Fruit fly (Drosophila melanogaster) whole organism, embryonic: Measurements from ENCODE around the gene CG6149.

ENCODE experiments used
- Atf3 ChIP-seq: fragments of 200-800 bp; sonication (Bioruptor generic); optimal IDR thresholded peaks from 3 replicates; lab custom pipeline; 2016; ENCODE audit warnings: missing biosample characterization, missing genetic modification characterization
- CG10209 ChIP-seq: fragments of 200-800 bp; sonication (Bioruptor generic); optimal IDR thresholded peaks from 3 replicates; lab custom pipeline; 2017; ENCODE audit warnings: missing biosample characterization, mild to moderate bottlenecking, missing genetic modification characterization, missing genetic modification reagents
- CG10267 ChIP-seq: fragments of 200-800 bp; sonication (Bioruptor generic); optimal IDR thresholded peaks from 2 replicates; lab custom pipeline; 2018; ENCODE audit warnings: missing biosample characterization, mild to moderate bottlenecking, missing genetic modification characterization, moderate library complexity
- CG10431 ChIP-seq: fragments of 200-800 bp; sonication (Bioruptor generic); optimal IDR thresholded peaks from 3 replicates; lab custom pipeline; 2018; ENCODE audit warnings: missing biosample characterization, mild to moderate bottlenecking, missing genetic modification characterization
- CG14667 ChIP-seq: fragments of 200-800 bp; sonication (Bioruptor generic); IDR thresholded peaks from 2 replicates; pipeline ENCODE4 v1.3.6; 2022; ENCODE audit warnings: missing biosample characterization, missing genetic modification characterization
- CG1529 ChIP-seq: fragments of 200-800 bp; sonication (Bioruptor generic); optimal IDR thresholded peaks from 3 replicates; lab custom pipeline; 2018; ENCODE audit warnings: missing biosample characterization, missing genetic modification characterization
- CG15514 ChIP-seq: fragments of 200-800 bp; sonication (Bioruptor generic); optimal IDR thresholded peaks from 3 replicates; lab custom pipeline; 2017; ENCODE audit warnings: missing biosample characterization, missing genetic modification characterization, mild to moderate bottlenecking, moderate library complexity, missing genetic modification reagents
- CG17802 ChIP-seq: fragments of 200-800 bp; sonication (Bioruptor generic); optimal IDR thresholded peaks from 2 replicates; lab custom pipeline; 2018; ENCODE audit warnings: missing biosample characterization, mild to moderate bottlenecking, missing genetic modification characterization, moderate library complexity
- CG18764 ChIP-seq: fragments of 200-800 bp; sonication (Bioruptor generic); optimal IDR thresholded peaks from 3 replicates; lab custom pipeline; 2016; ENCODE audit warnings: missing biosample characterization, missing genetic modification characterization
- CG2678 ChIP-seq: fragments of 200-800 bp; sonication (Bioruptor generic); optimal IDR thresholded peaks from 3 replicates; lab custom pipeline; 2019; ENCODE audit warnings: missing biosample characterization, mild to moderate bottlenecking, missing genetic modification characterization, moderate library complexity
- CG2875 ChIP-seq: fragments of 200-800 bp; sonication (Bioruptor generic); optimal IDR thresholded peaks from 2 replicates; lab custom pipeline; 2017; ENCODE audit warnings: missing biosample characterization, mild to moderate bottlenecking, missing genetic modification characterization, missing genetic modification reagents
- CG42726 ChIP-seq: fragments of 200-800 bp; sonication (Bioruptor generic); IDR thresholded peaks from 2 replicates; pipeline ENCODE4 v1.3.6; 2022; ENCODE audit warnings: missing biosample characterization, missing genetic modification characterization; ENCODE audit not compliant: partially characterized antibody
- CG4820 ChIP-seq: fragments of 200-800 bp; sonication (Bioruptor generic); optimal IDR thresholded peaks from 3 replicates; lab custom pipeline; 2016; ENCODE audit warnings: missing biosample characterization, missing genetic modification characterization
- CG9215 ChIP-seq: fragments of 200-800 bp; sonication (Bioruptor generic); IDR thresholded peaks from 2 replicates; pipeline ENCODE4 v1.3.6; 2022; ENCODE audit warnings: missing biosample characterization, missing genetic modification characterization
- CG9727 ChIP-seq: fragments of 200-800 bp; sonication (Bioruptor generic); optimal IDR thresholded peaks from 3 replicates; lab custom pipeline; 2017; ENCODE audit warnings: missing biosample characterization, mild to moderate bottlenecking, missing genetic modification characterization
- CHES-1-like ChIP-seq: fragments of 200-800 bp; sonication (Bioruptor generic); optimal IDR thresholded peaks from 2 replicates; lab custom pipeline; 2016; ENCODE audit warnings: missing biosample characterization, missing genetic modification characterization
- D19A ChIP-seq: fragments of 200-800 bp; optimal IDR thresholded peaks from 3 replicates; lab custom pipeline; 2019; ENCODE audit warnings: missing biosample characterization, mild to moderate bottlenecking, missing genetic modification characterization, moderate library complexity
- Dip2 ChIP-seq: fragments of 200-800 bp; sonication (Bioruptor generic); IDR thresholded peaks from 2 replicates; pipeline ENCODE4 v1.3.6; 2022; ENCODE audit warnings: missing biosample characterization, missing genetic modification characterization
- Drgx ChIP-seq: fragments of 200-800 bp; sonication (Bioruptor generic); IDR thresholded peaks from 2 replicates; pipeline ENCODE4 v1.3.6; 2022; ENCODE audit warnings: missing biosample characterization, missing genetic modification characterization
- Hmr ChIP-seq: fragments of 200-800 bp; sonication (Bioruptor generic); optimal IDR thresholded peaks from 3 replicates; lab custom pipeline; 2017; ENCODE audit warnings: mild to moderate bottlenecking, missing biosample characterization, missing genetic modification reagents, missing genetic modification characterization
- Hr51 ChIP-seq, 2 experiments: fragments of 200-800 bp; sonication (Bioruptor generic); optimal IDR thresholded peaks; 2 replicates in 1 of 2; 3 replicates in 1 of 2; lab custom pipeline; 2016 to 2018; ENCODE audit warnings: missing biosample characterization in 2 of 2, missing genetic modification characterization in 2 of 2, mild to moderate bottlenecking in 1 of 2, moderate library complexity in 1 of 2
- Jarid2 ChIP-seq: fragments of 200-800 bp; sonication (Bioruptor generic); optimal IDR thresholded peaks from 3 replicates; lab custom pipeline; 2017; ENCODE audit warnings: mild to moderate bottlenecking, missing biosample characterization, missing genetic modification reagents, missing genetic modification characterization
- NC2β ChIP-seq: fragments of 200-800 bp; sonication (Bioruptor generic); optimal IDR thresholded peaks from 2 replicates; lab custom pipeline; 2016; ENCODE audit warnings: missing biosample characterization, missing genetic modification characterization
- Nf-YA ChIP-seq: fragments of 200-800 bp; sonication (Bioruptor generic); IDR thresholded peaks from 2 replicates; pipeline ENCODE4 v1.3.6; 2022; ENCODE audit warnings: missing biosample characterization, missing genetic modification characterization
- Sox100B ChIP-seq: fragments of 200-800 bp; sonication (Bioruptor generic); optimal IDR thresholded peaks from 3 replicates; lab custom pipeline; 2018; ENCODE audit warnings: missing biosample characterization, mild to moderate bottlenecking, missing genetic modification characterization
- Trl ChIP-seq, 3 experiments: fragments of >200 bp in 2 of 3; fragments of 200-800 bp in 1 of 3; sonication (Bioruptor generic) in 1 of 3; optimal IDR thresholded peaks; 2 replicates in 1 of 3; 3 replicates in 2 of 3; lab custom pipeline; 2016 to 2017; ENCODE audit warnings: missing biosample characterization in 1 of 3, missing genetic modification characterization in 1 of 3
- amos ChIP-seq: fragments of 200-800 bp; sonication (Bioruptor generic); IDR thresholded peaks from 2 replicates; pipeline ENCODE4 v1.3.6; 2022; ENCODE audit warnings: missing biosample characterization, missing genetic modification characterization; ENCODE audit not compliant: partially characterized antibody
- cad ChIP-seq: fragments of >200 bp; optimal IDR thresholded peaks from 2 replicates; lab custom pipeline; 2017; ENCODE audit warnings: missing biosample characterization, missing genetic modification characterization
- dmrt11E ChIP-seq: fragments of 200-800 bp; sonication (Bioruptor generic); optimal IDR thresholded peaks from 3 replicates; lab custom pipeline; 2018; ENCODE audit warnings: missing biosample characterization, mild to moderate bottlenecking, missing genetic modification characterization, moderate library complexity
- dpn ChIP-seq, 2 experiments: fragments of 200-800 bp; sonication (Bioruptor generic); optimal IDR thresholded peaks; 3 replicates each; lab custom pipeline; 2016; ENCODE audit warnings: missing biosample characterization in 2 of 2, missing genetic modification characterization in 2 of 2
- ems ChIP-seq: fragments of 200-800 bp; sonication (Bioruptor generic); optimal IDR thresholded peaks from 3 replicates; lab custom pipeline; 2016; ENCODE audit warnings: missing biosample characterization, missing genetic modification characterization
- en ChIP-seq: fragments of 200-800 bp; sonication (Bioruptor generic); optimal IDR thresholded peaks from 2 replicates; lab custom pipeline; 2016; ENCODE audit warnings: missing biosample characterization, missing genetic modification characterization
- esg ChIP-seq: fragments of 200-800 bp; sonication (Bioruptor generic); conservative IDR thresholded peaks from 2 replicates; pipeline ENCODE4 v1.3.6; 2022; ENCODE audit warnings: missing biosample characterization, missing genetic modification characterization
- eyg ChIP-seq: fragments of 200-800 bp; sonication (Bioruptor generic); optimal IDR thresholded peaks from 3 replicates; lab custom pipeline; 2016; ENCODE audit warnings: missing biosample characterization, missing genetic modification characterization
- gcm ChIP-seq: fragments of 200-800 bp; sonication (Bioruptor generic); optimal IDR thresholded peaks from 2 replicates; lab custom pipeline; 2019; ENCODE audit warnings: missing biosample characterization, mild to moderate bottlenecking, missing genetic modification characterization, moderate library complexity
- gem ChIP-seq: fragments of 200-800 bp; sonication (Bioruptor generic); optimal IDR thresholded peaks from 2 replicates; lab custom pipeline; 2019; ENCODE audit warnings: missing biosample characterization, mild to moderate bottlenecking, missing genetic modification characterization, moderate library complexity
- hb ChIP-seq: fragments of 200-800 bp; sonication (Bioruptor generic); IDR thresholded peaks from 3 replicates; pipeline ENCODE4 v1.3.6; 2022; ENCODE audit warnings: missing biosample characterization, missing genetic modification characterization; ENCODE audit not compliant: partially characterized antibody
- ind ChIP-seq: fragments of 200-800 bp; sonication (Bioruptor generic); optimal IDR thresholded peaks from 3 replicates; lab custom pipeline; 2016; ENCODE audit warnings: missing biosample characterization, missing genetic modification characterization
- lab ChIP-seq: fragments of 200-800 bp; sonication (Bioruptor generic); optimal IDR thresholded peaks from 3 replicates; lab custom pipeline; 2017; ENCODE audit warnings: missing biosample characterization, missing genetic modification characterization, mild to moderate bottlenecking, moderate library complexity, missing genetic modification reagents
- pfk ChIP-seq: fragments of 200-800 bp; sonication (Bioruptor generic); optimal IDR thresholded peaks from 2 replicates; lab custom pipeline; 2018; ENCODE audit warnings: missing biosample characterization, mild to moderate bottlenecking, missing genetic modification characterization, moderate library complexity
- pnt ChIP-seq: fragments of 200-800 bp; sonication (Bioruptor generic); optimal IDR thresholded peaks from 3 replicates; lab custom pipeline; 2016; ENCODE audit warnings: missing biosample characterization, missing genetic modification characterization
- ranshi ChIP-seq: fragments of 200-800 bp; sonication (Bioruptor generic); IDR thresholded peaks from 2 replicates; pipeline ENCODE4 v1.3.6; 2022; ENCODE audit warnings: missing biosample characterization, missing genetic modification characterization
- tgo ChIP-seq: fragments of 200-800 bp; sonication (Bioruptor generic); IDR thresholded peaks from 3 replicates; pipeline ENCODE4 v1.3.6; 2022; ENCODE audit warnings: missing biosample characterization, missing genetic modification characterization
- tin ChIP-seq: fragments of 200-800 bp; sonication (Bioruptor generic); optimal IDR thresholded peaks from 3 replicates; lab custom pipeline; 2016; ENCODE audit warnings: missing biosample characterization, missing genetic modification characterization
- tna ChIP-seq: fragments of 200-800 bp; sonication (Bioruptor generic); IDR thresholded peaks from 2 replicates; pipeline ENCODE4 v1.3.6; 2022; ENCODE audit warnings: missing biosample characterization, missing genetic modification characterization; ENCODE audit not compliant: partially characterized antibody
- vvl ChIP-seq: fragments of 200-800 bp; sonication (Bioruptor generic); IDR thresholded peaks from 2 replicates; pipeline ENCODE4 v1.3.6; 2022; ENCODE audit warnings: missing biosample characterization, missing genetic modification characterization
- zen ChIP-seq: fragments of 200-800 bp; sonication (Bioruptor generic); optimal IDR thresholded peaks from 3 replicates; lab custom pipeline; 2018; ENCODE audit warnings: missing biosample characterization, mild to moderate bottlenecking, missing genetic modification characterization, moderate library complexity
- zfh1 ChIP-seq: fragments of 200-800 bp; sonication (Bioruptor generic); IDR thresholded peaks from 3 replicates; pipeline ENCODE4 v1.3.6; 2022; ENCODE audit warnings: missing biosample characterization, missing genetic modification characterization

Gene CG6149

dm6 chr3L:11483135-11483534, 47.9 kb upstream of the CG6149 start (continued):
- TF ChIP-seq CG1529 (GFP tag; lab: Kevin White, UChicago) = peak; percentile 37
- no peak for TF ChIP-seq gcm (GFP tag; lab: Kevin White, UChicago)
- TF ChIP-seq Drgx (GFP tag; lab: Robert Waterston, UW) = peak; percentile 34; the same call in 1 of the 2 replicates
- peak; percentile 42 for TF ChIP-seq Hmr (GFP tag; lab: Kevin White, UChicago)
- TF ChIP-seq D19A (tag; lab: Kevin White, UChicago) = peak; percentile 23
- peak; percentile 17 for TF ChIP-seq CG15514 (GFP tag; lab: Kevin White, UChicago)
- TF ChIP-seq CG18764 (GFP tag; lab: Kevin White, UChicago) = peak; percentile 30
- TF ChIP-seq en (GFP tag; lab: Kevin White, UChicago) = peak; percentile 29
- peak; percentile 65 for TF ChIP-seq CG9727 (GFP tag; lab: Kevin White, UChicago)
- TF ChIP-seq ranshi (GFP tag; lab: Robert Waterston, UW) = peak; percentile 4; the same call in 1 of the 2 replicates
- peak; percentile 37 for TF ChIP-seq pnt
- TF ChIP-seq tna (GFP tag; lab: Robert Waterston, UW) = peak; percentile 27; the same call in 1 of the 2 replicates
- peak; percentile 98 for TF ChIP-seq CG10431 (GFP tag; lab: Kevin White, UChicago)
- TF ChIP-seq CG10209 = peak; percentile 18
- peak in 1 of 2 experiments; percentile 42 for TF ChIP-seq dpn (GFP tag; optimal IDR thresholded peaks at IDR 0.05; lab: Kevin White, UChicago)
- no peak for TF ChIP-seq Dip2 (GFP tag; lab: Robert Waterston, UW)
- TF ChIP-seq tin (GFP tag; lab: Kevin White, UChicago) = peak; percentile 35
- TF ChIP-seq Sox100B (GFP tag; lab: Kevin White, UChicago) = peak; percentile 48
- peak; percentile 3 for TF ChIP-seq Jarid2 (GFP tag; lab: Kevin White, UChicago)
- no peak for TF ChIP-seq amos (GFP tag; lab: Robert Waterston, UW)
- TF ChIP-seq vvl (GFP tag; lab: Robert Waterston, UW) = peak; percentile 33; the same call in 1 of the 2 replicates
- no peak for TF ChIP-seq NC2β
- TF ChIP-seq zen (tag; lab: Kevin White, UChicago) = peak; percentile 25
- 0 out of 2 replicates have a peak, but pooled peaks have one; percentile 6 for TF ChIP-seq CG9215 (GFP tag; lab: Robert Waterston, UW)
- TF ChIP-seq Nf-YA (GFP tag; lab: Robert Waterston, UW) = 0 out of 2 replicates have a peak, but pooled peaks have one; percentile 19
- TF ChIP-seq Trl (optimal IDR thresholded peaks at IDR 0.05; lab: Kevin White, UChicago) = no peak
- peak; percentile 35 for TF ChIP-seq Trl (GFP tag; optimal IDR thresholded peaks at IDR 0.05; lab: Kevin White, UChicago)
- peak; percentile 36 for TF ChIP-seq ems (GFP tag; lab: Kevin White, UChicago)
- peak; percentile 28 for TF ChIP-seq CHES-1-like (GFP tag; lab: Kevin White, UChicago)
- peak; percentile 55 for TF ChIP-seq lab (GFP tag; lab: Kevin White, UChicago)
- peak; percentile 24; the same call in 1 of the 2 replicates for TF ChIP-seq CG14667 (GFP tag; lab: Robert Waterston, UW)
- peak; percentile 8 for TF ChIP-seq CG10267
- TF ChIP-seq CG2678 (tag; lab: Kevin White, UChicago) = peak; percentile 70
- TF ChIP-seq dmrt11E (tag; lab: Kevin White, UChicago) = peak; percentile 41
- peak; percentile 21 for TF ChIP-seq eyg (GFP tag; lab: Kevin White, UChicago)
- peak in 1 of 2 experiments; percentile 58 for TF ChIP-seq Hr51 (GFP tag; optimal IDR thresholded peaks at IDR 0.05; lab: Kevin White, UChicago)
- TF ChIP-seq esg (GFP tag; lab: Robert Waterston, UW) = 0 out of 2 replicates have a peak, but pooled peaks have one; percentile 36
- no peak for TF ChIP-seq cad (GFP tag; lab: Kevin White, UChicago)
- TF ChIP-seq CG42726 (GFP tag; lab: Robert Waterston, UW) = no peak
- TF ChIP-seq CG17802 (tag; lab: Kevin White, UChicago) = peak; percentile 12
- TF ChIP-seq ind (GFP tag; lab: Kevin White, UChicago) = peak; percentile 8
- TF ChIP-seq Atf3 (GFP tag; lab: Kevin White, UChicago) = no peak
- 0 out of 3 replicates have a peak, but pooled peaks have one; percentile 30 for TF ChIP-seq hb (GFP tag; lab: Robert Waterston, UW)
- peak; percentile 72 for TF ChIP-seq gem (tag; lab: Kevin White, UChicago)
- TF ChIP-seq tgo = peak; percentile 18; the same call in 1 of the 3 replicates
- TF ChIP-seq CG2875 (GFP tag; lab: Kevin White, UChicago) = no peak
- peak; percentile 45 for TF ChIP-seq CG4820 (GFP tag; lab: Kevin White, UChicago)
- peak; percentile 55; the same call in 1 of the 3 replicates for TF ChIP-seq zfh1 (GFP tag; lab: Robert Waterston, UW)
- TF ChIP-seq pfk = no peak
